Worm (Caenorhabditis elegans) whole organism, L2 larva: ENCODE measurements around the gene C01G10.14.

Experiments used
- C34F6.9 ChIP-seq: fragments of 150-350 bp; optimal IDR thresholded peaks from 2 replicates; lab custom pipeline; 2014; ENCODE audit warnings: missing biosample characterization, missing genetic modification characterization
- F13H6.1 ChIP-seq: sonication (generic microtip); optimal IDR thresholded peaks from 2 replicates; lab custom pipeline; 2016; ENCODE audit warnings: missing genetic modification characterization, missing compliant biosample characterization
- R02D3.7 ChIP-seq: fragments of 150-350 bp; optimal IDR thresholded peaks from 2 replicates; lab custom pipeline; 2014; ENCODE audit warnings: missing biosample characterization, missing genetic modification characterization
- Y55F3AM.14 ChIP-seq: fragments of 200-800 bp; sonication (Bioruptor generic); optimal IDR thresholded peaks from 2 replicates; lab custom pipeline; 2018; ENCODE audit warnings: mild to moderate bottlenecking, missing genetic modification characterization, missing compliant biosample characterization
- aly-2 ChIP-seq: fragments of 150-350 bp; optimal IDR thresholded peaks from 2 replicates; lab custom pipeline; 2014; ENCODE audit warnings: missing biosample characterization, missing genetic modification characterization
- ama-1 ChIP-seq: fragments of 150-350 bp; optimal IDR thresholded peaks from 2 replicates; lab custom pipeline; 2018; ENCODE audit warnings: inconsistent platforms
- blmp-1 ChIP-seq: sonication (generic microtip); optimal IDR thresholded peaks from 2 replicates; lab custom pipeline; 2017; ENCODE audit warnings: missing genetic modification characterization, mild to moderate bottlenecking, missing compliant biosample characterization, antibody characterized with exemption, moderate library complexity; ENCODE audit not compliant: insufficient read depth
- ceh-16 ChIP-seq: fragments of 150-350 bp; optimal IDR thresholded peaks from 2 replicates; lab custom pipeline; 2014; ENCODE audit warnings: missing biosample characterization, missing genetic modification characterization
- ceh-82 ChIP-seq: fragments of 150-350 bp; optimal IDR thresholded peaks from 2 replicates; lab custom pipeline; 2014; ENCODE audit warnings: missing biosample characterization, missing genetic modification characterization
- crh-2 ChIP-seq: sonication (generic microtip); optimal IDR thresholded peaks from 2 replicates; lab custom pipeline; 2017; ENCODE audit warnings: missing biosample characterization, missing genetic modification characterization
- egl-27 ChIP-seq: sonication (generic microtip); optimal IDR thresholded peaks from 3 replicates; lab custom pipeline; 2017; ENCODE audit warnings: missing biosample characterization, missing genetic modification reagents, missing genetic modification characterization
- elt-1 ChIP-seq: fragments of 150-350 bp; optimal IDR thresholded peaks from 2 replicates; lab custom pipeline; 2014; ENCODE audit warnings: missing biosample characterization, missing genetic modification characterization
- elt-3 ChIP-seq: sonication (generic microtip); optimal IDR thresholded peaks from 2 replicates; lab custom pipeline; 2017; ENCODE audit warnings: missing biosample characterization, missing genetic modification characterization
- fos-1 ChIP-seq: fragments of 150-350 bp; optimal IDR thresholded peaks from 2 replicates; lab custom pipeline; 2014; ENCODE audit warnings: missing biosample characterization, missing genetic modification characterization
- gmeb-1 ChIP-seq: fragments of 150-350 bp; optimal IDR thresholded peaks from 2 replicates; lab custom pipeline; 2014; ENCODE audit warnings: missing biosample characterization, missing genetic modification characterization
- lin-11 ChIP-seq: fragments of 150-350 bp; sonication (generic microtip); optimal IDR thresholded peaks from 2 replicates; lab custom pipeline; 2014; ENCODE audit warnings: missing biosample characterization, missing genetic modification characterization, inconsistent platforms, mixed read lengths
- lin-13 ChIP-seq: fragments of 150-350 bp; optimal IDR thresholded peaks from 2 replicates; lab custom pipeline; 2014; ENCODE audit warnings: missing biosample characterization, missing genetic modification reagents, missing genetic modification characterization
- lsy-2 ChIP-seq, 2 experiments: fragments of 150-350 bp in 1 of 2; sonication (generic microtip) in 1 of 2; optimal IDR thresholded peaks; 2 replicates each; lab custom pipeline; 2014 to 2017; ENCODE audit warnings: missing biosample characterization in 2 of 2, missing genetic modification characterization in 2 of 2
- mab-5 ChIP-seq: fragments of 150-350 bp; optimal IDR thresholded peaks from 2 replicates; lab custom pipeline; 2014; ENCODE audit warnings: missing biosample characterization, missing genetic modification characterization
- mbf-1 ChIP-seq: sonication (generic microtip); optimal IDR thresholded peaks from 2 replicates; lab custom pipeline; 2017; ENCODE audit warnings: missing biosample characterization, missing genetic modification characterization
- nhr-10 ChIP-seq: sonication (generic microtip); optimal IDR thresholded peaks from 2 replicates; lab custom pipeline; 2017; ENCODE audit warnings: missing biosample characterization, missing genetic modification characterization
- nhr-11 ChIP-seq: fragments of 150-350 bp; optimal IDR thresholded peaks from 2 replicates; lab custom pipeline; 2014; ENCODE audit warnings: missing biosample characterization, missing genetic modification characterization
- nhr-12 ChIP-seq: fragments of 150-350 bp; optimal IDR thresholded peaks from 2 replicates; lab custom pipeline; 2014; ENCODE audit warnings: missing biosample characterization, missing genetic modification characterization
- nhr-129 ChIP-seq: fragments of 150-350 bp; optimal IDR thresholded peaks from 2 replicates; lab custom pipeline; 2014; ENCODE audit warnings: missing biosample characterization, missing genetic modification characterization
- nhr-21 ChIP-seq: fragments of 150-350 bp; optimal IDR thresholded peaks from 2 replicates; lab custom pipeline; 2014; ENCODE audit warnings: missing biosample characterization, missing genetic modification characterization
- nhr-23 ChIP-seq: fragments of 150-350 bp; optimal IDR thresholded peaks from 2 replicates; lab custom pipeline; 2014; ENCODE audit warnings: missing biosample characterization, missing genetic modification reagents, missing genetic modification characterization
- nhr-237 ChIP-seq: fragments of 150-350 bp; optimal IDR thresholded peaks from 2 replicates; lab custom pipeline; 2014; ENCODE audit warnings: missing biosample characterization, missing genetic modification characterization
- nhr-25 ChIP-seq: fragments of 150-350 bp; sonication (generic microtip); optimal IDR thresholded peaks from 3 replicates; lab custom pipeline; 2014; ENCODE audit warnings: missing biosample characterization, missing genetic modification characterization
- nhr-77 ChIP-seq: fragments of 150-350 bp; optimal IDR thresholded peaks from 2 replicates; lab custom pipeline; 2014; ENCODE audit warnings: missing biosample characterization, missing genetic modification characterization
- peb-1 ChIP-seq: fragments of 150-350 bp; optimal IDR thresholded peaks from 2 replicates; lab custom pipeline; 2014; ENCODE audit warnings: missing biosample characterization, missing genetic modification characterization
- sem-4 ChIP-seq: fragments of 150-350 bp; optimal IDR thresholded peaks from 2 replicates; lab custom pipeline; 2014; ENCODE audit warnings: missing biosample characterization, missing genetic modification reagents, missing genetic modification characterization
- skn-1 ChIP-seq: sonication (generic microtip); optimal IDR thresholded peaks from 2 replicates; lab custom pipeline; 2017; ENCODE audit warnings: missing biosample characterization, missing genetic modification characterization
- sma-3 ChIP-seq: sonication (generic microtip); optimal IDR thresholded peaks from 2 replicates; lab custom pipeline; 2016; ENCODE audit warnings: missing genetic modification reagents, missing genetic modification characterization, missing compliant biosample characterization
- sma-9 ChIP-seq, 2 experiments: fragments of 150-350 bp in 1 of 2; sonication (generic microtip) in 1 of 2; optimal IDR thresholded peaks; 2 replicates each; lab custom pipeline; 2014 to 2016; ENCODE audit warnings: missing genetic modification characterization in 2 of 2, mild to moderate bottlenecking in 1 of 2, missing biosample characterization in 1 of 2, missing compliant biosample characterization in 1 of 2, missing genetic modification reagents in 1 of 2, moderate library complexity in 1 of 2
- snpc-4 ChIP-seq: fragments of 150-350 bp; optimal IDR thresholded peaks from 2 replicates; lab custom pipeline; 2014; ENCODE audit warnings: missing biosample characterization, missing genetic modification characterization
- unc-39 ChIP-seq: fragments of 150-350 bp; optimal IDR thresholded peaks from 2 replicates; lab custom pipeline; 2014; ENCODE audit warnings: missing biosample characterization, missing genetic modification characterization
- unc-55 ChIP-seq: fragments of 150-350 bp; sonication (generic microtip); optimal IDR thresholded peaks from 3 replicates; lab custom pipeline; 2014; ENCODE audit warnings: missing biosample characterization, missing genetic modification reagents, missing genetic modification characterization
- unc-62 ChIP-seq: fragments of 150-350 bp; optimal IDR thresholded peaks from 2 replicates; lab custom pipeline; 2014; ENCODE audit warnings: missing biosample characterization, missing genetic modification reagents, missing genetic modification characterization
- zag-1 ChIP-seq: fragments of 150-350 bp; optimal IDR thresholded peaks from 2 replicates; lab custom pipeline; 2014; ENCODE audit warnings: missing biosample characterization, missing genetic modification characterization
- ztf-11 ChIP-seq: sonication (generic microtip); optimal IDR thresholded peaks from 2 replicates; lab custom pipeline; 2017; ENCODE audit warnings: missing biosample characterization, missing genetic modification characterization
- ztf-4 ChIP-seq: fragments of 150-350 bp; optimal IDR thresholded peaks from 2 replicates; lab custom pipeline; 2014; ENCODE audit warnings: missing biosample characterization, missing genetic modification characterization

The C01G10.14 gene

DNA sequence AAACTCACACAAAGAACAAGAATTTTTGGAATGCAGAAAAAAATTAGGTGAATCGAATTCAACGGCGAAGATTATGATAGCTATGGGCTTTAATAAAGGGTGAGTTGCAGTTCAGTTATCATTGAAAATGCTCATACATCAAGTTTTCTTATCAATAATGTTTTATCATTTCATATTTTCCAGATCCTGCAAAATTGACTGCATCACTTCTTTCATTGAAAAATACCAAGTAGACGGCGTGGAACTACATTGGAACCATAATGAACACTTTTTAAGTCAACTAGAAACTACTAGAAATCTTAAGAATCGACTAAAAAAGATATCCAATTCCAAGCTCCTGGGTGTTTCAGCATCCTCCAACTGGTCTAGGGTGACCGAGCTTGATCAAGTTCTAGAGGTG is 37.5 kb upstream of the C01G10.14 start, which contains the start of gene K08F9.1:
Gene K08F9.1 (minus strand): TSS at position 101 of the 400 bp plus-strand sequence.
- no peak for TF ChIP-seq elt-1 (tag; lab: Kevin White, UChicago)
- TF ChIP-seq blmp-1 (tag; lab: Kevin White, UChicago): no peak
- no peak for TF ChIP-seq egl-27 (tag; lab: Kevin White, UChicago)
- TF ChIP-seq nhr-23 (tag; lab: Kevin White, UChicago): no peak
- no peak for TF ChIP-seq mbf-1 (tag; lab: Kevin White, UChicago)
- TF ChIP-seq unc-39: no peak
- TF ChIP-seq ztf-11 (tag; lab: Kevin White, UChicago): no peak
- TF ChIP-seq C34F6.9 (tag; lab: Kevin White, UChicago): no peak
- TF ChIP-seq nhr-129 (tag; lab: Kevin White, UChicago): no peak
- TF ChIP-seq nhr-12 (tag; lab: Kevin White, UChicago): no peak
- TF ChIP-seq aly-2 (tag; lab: Kevin White, UChicago): no peak
- TF ChIP-seq lsy-2 (tag; optimal IDR thresholded peaks at IDR 0.05; lab: Kevin White, UChicago): no peak
- no peak for TF ChIP-seq R02D3.7 (tag; lab: Kevin White, UChicago)
- TF ChIP-seq sem-4 (tag; lab: Kevin White, UChicago): no peak
- TF ChIP-seq ceh-16: no peak
- no peak for TF ChIP-seq unc-62 (GFP tag; lab: Kevin White, UChicago)
- TF ChIP-seq, all 48 proteins: peak for 0

DNA sequence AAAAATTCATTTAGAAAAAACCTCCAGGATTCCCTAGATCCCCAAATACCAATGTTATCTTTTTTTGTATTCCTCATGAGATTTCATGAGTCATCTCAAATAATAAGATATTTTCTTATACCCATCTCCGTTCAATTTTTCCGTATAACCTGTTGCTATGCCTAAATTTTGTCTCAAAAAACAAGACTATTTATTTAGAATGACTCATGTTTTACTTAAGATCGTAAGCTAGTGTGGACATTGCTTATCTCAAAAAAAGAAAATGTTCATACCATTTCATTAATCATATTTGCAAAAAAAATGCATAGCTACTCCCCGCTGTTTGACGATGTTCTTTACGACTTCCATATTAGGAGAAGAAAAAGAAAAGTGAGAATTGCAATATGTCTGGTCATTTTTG is 34.5 kb upstream of the C01G10.14 start, which contains the start of gene K08F9.3:
Gene K08F9.3 (plus strand): TSS at position 301 of the 400 bp plus-strand sequence.
- TF ChIP-seq sma-3 (GFP tag; lab: Kevin White, UChicago) (no peak), Y55F3AM.14 (GFP tag; lab: Kevin White, UChicago) (no peak), R02D3.7 (tag; lab: Kevin White, UChicago) (no peak), unc-55 (GFP tag; lab: Kevin White, UChicago) (no peak), nhr-11 (tag; lab: Kevin White, UChicago) (no peak), skn-1 (tag; lab: Kevin White, UChicago) (no peak), unc-62 (GFP tag; lab: Kevin White, UChicago) (no peak), nhr-21 (tag; lab: Kevin White, UChicago) (no peak), peb-1 (tag; lab: Kevin White, UChicago) (no peak), ztf-11 (tag; lab: Kevin White, UChicago) (no peak), gmeb-1 (no peak)

DNA sequence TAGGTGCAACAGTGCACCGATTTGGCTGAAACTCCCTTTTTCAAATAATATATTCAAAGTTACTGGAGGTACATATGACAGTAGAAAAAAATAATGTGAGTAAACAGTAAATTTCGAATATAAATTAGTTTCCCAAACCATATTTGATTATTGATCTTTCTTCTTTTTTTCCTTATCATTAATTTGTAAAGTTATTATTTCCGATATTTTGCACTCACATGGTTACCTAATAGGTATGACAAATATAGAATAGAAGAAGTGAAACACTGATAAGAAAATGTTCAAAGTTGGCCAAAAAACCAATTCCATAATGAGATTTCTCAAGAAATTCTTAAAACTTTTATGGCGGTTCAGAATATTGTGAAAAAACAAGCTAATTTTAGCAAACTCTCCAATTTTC is 34.1 kb upstream of the C01G10.14 start:
- TF ChIP-seq elt-3 (tag; lab: Kevin White, UChicago): no peak
- TF ChIP-seq nhr-12 (tag; lab: Kevin White, UChicago): no peak
- no peak for TF ChIP-seq ceh-16
- peak; percentile 42 for TF ChIP-seq fos-1 (tag; lab: Kevin White, UChicago)
- no peak for TF ChIP-seq nhr-21 (tag; lab: Kevin White, UChicago)
- no peak for TF ChIP-seq nhr-77 (tag; lab: Kevin White, UChicago)
- TF ChIP-seq F13H6.1 (tag; lab: Kevin White, UChicago): no peak
- no peak for TF ChIP-seq unc-39

DNA sequence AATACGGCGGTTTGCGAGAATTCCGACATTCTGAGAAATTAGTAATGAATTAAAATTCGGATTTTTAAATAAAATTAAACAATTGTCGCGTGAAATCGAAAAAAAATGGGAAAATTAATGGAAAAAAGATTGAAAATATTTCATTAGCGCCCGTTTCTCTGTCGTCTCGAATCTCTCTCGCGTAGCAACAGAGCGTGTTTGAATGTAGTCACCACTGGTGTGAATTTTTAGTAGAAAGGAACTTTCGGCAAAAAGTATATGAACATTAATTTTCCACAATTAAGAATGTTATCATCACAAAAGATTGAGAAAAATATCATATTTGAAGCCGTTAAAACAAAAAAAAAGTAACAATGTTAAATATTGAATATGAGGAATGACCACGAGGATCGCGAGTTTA is 31.0 kb upstream of the C01G10.14 start, which contains the start of gene aipl-1:
Gene aipl-1 (minus strand): TSS at position 30 of the 400 bp plus-strand sequence.
- TF ChIP-seq elt-1 (tag; lab: Kevin White, UChicago): no peak
- TF ChIP-seq fos-1 (tag; lab: Kevin White, UChicago): peak; percentile 72
- no peak for TF ChIP-seq ceh-16
- no peak for TF ChIP-seq ama-1 (lab: Kevin White, UChicago)
- no peak for TF ChIP-seq nhr-11 (tag; lab: Kevin White, UChicago)
- peak; percentile 79 for TF ChIP-seq sma-9 (GFP tag; optimal IDR thresholded peaks at IDR 0.05; lab: Kevin White, UChicago)
- TF ChIP-seq sma-9 (tag; optimal IDR thresholded peaks at IDR 0.05; lab: Kevin White, UChicago): no peak
- no peak for TF ChIP-seq R02D3.7 (tag; lab: Kevin White, UChicago)
- peak; percentile 3 for TF ChIP-seq sem-4 (tag; lab: Kevin White, UChicago)
- peak; percentile 16 for TF ChIP-seq ztf-4
- peak; percentile 90 for TF ChIP-seq C34F6.9 (tag; lab: Kevin White, UChicago)
- TF ChIP-seq nhr-21 (tag; lab: Kevin White, UChicago): peak; percentile 60
- peak; percentile 63 for TF ChIP-seq sma-3 (GFP tag; lab: Kevin White, UChicago)
- TF ChIP-seq snpc-4 (tag; lab: Kevin White, UChicago): peak; percentile 68
- peak; percentile 86 for TF ChIP-seq nhr-129 (tag; lab: Kevin White, UChicago)
- peak; percentile 56 for TF ChIP-seq F13H6.1 (tag; lab: Kevin White, UChicago)
- peak; percentile 59 for TF ChIP-seq zag-1 (tag; lab: Kevin White, UChicago)
- no peak for TF ChIP-seq nhr-25 (tag; lab: Kevin White, UChicago)
- TF ChIP-seq lin-11 (tag; lab: Kevin White, UChicago): no peak
- no peak for TF ChIP-seq nhr-10 (tag; lab: Kevin White, UChicago)
- peak; percentile 72 for TF ChIP-seq blmp-1 (tag; lab: Kevin White, UChicago)
- peak; percentile 79 for TF ChIP-seq crh-2 (tag; lab: Kevin White, UChicago)
- TF ChIP-seq nhr-23 (tag; lab: Kevin White, UChicago): no peak
- TF ChIP-seq peb-1 (tag; lab: Kevin White, UChicago): no peak
- no peak for TF ChIP-seq nhr-237
- TF ChIP-seq gmeb-1: peak; percentile 87
- peak; percentile 21 for TF ChIP-seq egl-27 (tag; lab: Kevin White, UChicago)
- TF ChIP-seq elt-3 (tag; lab: Kevin White, UChicago): no peak
- no peak for TF ChIP-seq unc-62 (GFP tag; lab: Kevin White, UChicago)
- no peak for TF ChIP-seq skn-1 (tag; lab: Kevin White, UChicago)
- TF ChIP-seq ceh-82 (tag; lab: Kevin White, UChicago): peak; percentile 52
- no peak for TF ChIP-seq mab-5 (tag; lab: Kevin White, UChicago)
- TF ChIP-seq unc-39: no peak
- peak; percentile 97 for TF ChIP-seq unc-55 (GFP tag; lab: Kevin White, UChicago)
- peak; percentile 83 for TF ChIP-seq lin-13 (GFP tag; lab: Kevin White, UChicago)
- peak in 1 of 2 experiments; percentile 87 for TF ChIP-seq lsy-2 (tag; optimal IDR thresholded peaks at IDR 0.05; lab: Kevin White, UChicago)
